Fruit fly (Drosophila melanogaster) whole organism, embryonic: ENCODE measurements around the gene CG32280.

Source experiments
- Atf3 ChIP-seq: fragments of 200-800 bp; sonication (Bioruptor generic); optimal IDR thresholded peaks from 3 replicates; lab custom pipeline; 2016; ENCODE audit warnings: missing biosample characterization, missing genetic modification characterization
- BtbVII ChIP-seq: fragments of 200-800 bp; sonication (Bioruptor generic); optimal IDR thresholded peaks from 3 replicates; lab custom pipeline; 2017; ENCODE audit warnings: missing biosample characterization, mild to moderate bottlenecking, missing genetic modification characterization
- CG10274 ChIP-seq: fragments of 200-800 bp; sonication (Bioruptor generic); optimal IDR thresholded peaks from 3 replicates; lab custom pipeline; 2017; ENCODE audit warnings: missing biosample characterization, mild to moderate bottlenecking, missing genetic modification characterization
- CG10321 ChIP-seq: fragments of 200-800 bp; sonication (Bioruptor generic); IDR thresholded peaks from 2 replicates; pipeline ENCODE4 v1.3.6; 2022; ENCODE audit warnings: missing biosample characterization, missing genetic modification characterization
- CG11723 ChIP-seq: fragments of 200-800 bp; sonication (Bioruptor generic); optimal IDR thresholded peaks from 2 replicates; lab custom pipeline; 2017; ENCODE audit warnings: missing biosample characterization, mild to moderate bottlenecking, missing genetic modification characterization
- CG1233 ChIP-seq: fragments of 200-800 bp; sonication (Bioruptor generic); optimal IDR thresholded peaks from 4 replicates; lab custom pipeline; 2018; ENCODE audit warnings: missing biosample characterization, mild to moderate bottlenecking, missing genetic modification characterization
- CG12391 ChIP-seq: fragments of 200-800 bp; sonication (Bioruptor generic); optimal IDR thresholded peaks from 3 replicates; lab custom pipeline; 2018; ENCODE audit warnings: missing biosample characterization, mild to moderate bottlenecking, missing genetic modification characterization, moderate library complexity
- CG13123 ChIP-seq: fragments of 200-800 bp; sonication (Bioruptor generic); optimal IDR thresholded peaks from 2 replicates; lab custom pipeline; 2016; ENCODE audit warnings: missing biosample characterization, missing genetic modification characterization
- CG17328 ChIP-seq: fragments of 200-800 bp; sonication (Bioruptor generic); IDR thresholded peaks from 2 replicates; pipeline ENCODE4 v1.3.6; 2022; ENCODE audit warnings: missing biosample characterization, missing genetic modification characterization
- CG17912 ChIP-seq: fragments of 200-800 bp; sonication (Bioruptor generic); optimal IDR thresholded peaks from 2 replicates; lab custom pipeline; 2018; ENCODE audit warnings: missing biosample characterization, mild to moderate bottlenecking, missing genetic modification characterization
- CG2120 ChIP-seq: fragments of 200-800 bp; sonication (Bioruptor generic); optimal IDR thresholded peaks from 3 replicates; lab custom pipeline; 2016; ENCODE audit warnings: missing biosample characterization, missing genetic modification characterization
- CG2129 ChIP-seq: fragments of 200-800 bp; sonication (Bioruptor generic); IDR thresholded peaks from 2 replicates; pipeline ENCODE4 v1.3.6; 2022; ENCODE audit warnings: missing biosample characterization, missing genetic modification characterization; ENCODE audit not compliant: partially characterized antibody
- CG2202 ChIP-seq: fragments of 200-800 bp; sonication (Bioruptor generic); optimal IDR thresholded peaks from 2 replicates; lab custom pipeline; 2018; ENCODE audit warnings: missing biosample characterization, mild to moderate bottlenecking, missing genetic modification characterization
- CG33213 ChIP-seq: fragments of 200-800 bp; sonication (Bioruptor generic); optimal IDR thresholded peaks from 3 replicates; lab custom pipeline; 2016; ENCODE audit warnings: missing biosample characterization, missing genetic modification characterization
- CG33557 ChIP-seq: fragments of 200-800 bp; sonication (Bioruptor generic); optimal IDR thresholded peaks from 2 replicates; lab custom pipeline; 2019; ENCODE audit warnings: missing biosample characterization, mild to moderate bottlenecking, missing genetic modification characterization, moderate library complexity
- CG34224 ChIP-seq: fragments of 200-800 bp; sonication (Bioruptor generic); IDR thresholded peaks from 3 replicates; pipeline ENCODE4 v1.3.6; 2022; ENCODE audit warnings: missing biosample characterization, missing genetic modification characterization; ENCODE audit not compliant: partially characterized antibody
- CG4820 ChIP-seq: fragments of 200-800 bp; sonication (Bioruptor generic); optimal IDR thresholded peaks from 3 replicates; lab custom pipeline; 2016; ENCODE audit warnings: missing biosample characterization, missing genetic modification characterization
- CG6654 ChIP-seq: fragments of 200-800 bp; sonication (Bioruptor generic); optimal IDR thresholded peaks from 2 replicates; lab custom pipeline; 2017; ENCODE audit warnings: missing biosample characterization, mild to moderate bottlenecking, missing genetic modification characterization
- CG6765 ChIP-seq: fragments of 200-800 bp; sonication (Bioruptor generic); optimal IDR thresholded peaks from 3 replicates; lab custom pipeline; 2017; ENCODE audit warnings: missing biosample characterization, mild to moderate bottlenecking, missing genetic modification characterization
- CG9609 ChIP-seq: fragments of 200-800 bp; sonication (Bioruptor generic); optimal IDR thresholded peaks from 3 replicates; lab custom pipeline; 2016; ENCODE audit warnings: missing biosample characterization, missing genetic modification characterization
- D19B ChIP-seq: fragments of 200-800 bp; sonication (Bioruptor generic); optimal IDR thresholded peaks from 2 replicates; lab custom pipeline; 2017; ENCODE audit warnings: missing biosample characterization, mild to moderate bottlenecking, missing genetic modification characterization
- Dp ChIP-seq: fragments of 200-800 bp; sonication (Bioruptor generic); optimal IDR thresholded peaks from 2 replicates; lab custom pipeline; 2018; ENCODE audit warnings: missing biosample characterization, mild to moderate bottlenecking, missing genetic modification characterization, moderate library complexity
- ERR ChIP-seq: fragments of 200-800 bp; sonication (Bioruptor generic); optimal IDR thresholded peaks from 2 replicates; lab custom pipeline; 2016; ENCODE audit warnings: missing biosample characterization, missing genetic modification characterization
- Eip74EF ChIP-seq, 2 experiments: fragments of 200-800 bp in 1 of 2; fragments of >200 bp in 1 of 2; sonication (Bioruptor generic) in 1 of 2; optimal IDR thresholded peaks; 2 replicates each; lab custom pipeline; 2017 to 2019; ENCODE audit warnings: missing biosample characterization in 2 of 2, missing genetic modification characterization in 2 of 2, mild to moderate bottlenecking in 1 of 2, moderate library complexity in 1 of 2
- Ets65A ChIP-seq: fragments of 200-800 bp; sonication (Bioruptor generic); peaks from one replicate; lab custom pipeline; 2016; ENCODE audit warnings: missing biosample characterization, missing genetic modification characterization
- Gsc ChIP-seq: fragments of 200-800 bp; sonication (Bioruptor generic); IDR thresholded peaks from 2 replicates; pipeline ENCODE4 v1.3.6; 2022; ENCODE audit warnings: missing biosample characterization, missing genetic modification characterization
- HHEX ChIP-seq: fragments of 200-800 bp; sonication (Bioruptor generic); optimal IDR thresholded peaks from 3 replicates; lab custom pipeline; 2017; ENCODE audit warnings: missing biosample characterization, mild to moderate bottlenecking, missing genetic modification characterization, missing genetic modification reagents
- MBD-R2 ChIP-seq: fragments of 200-800 bp; sonication (Bioruptor generic); IDR thresholded peaks from 2 replicates; pipeline ENCODE4 v1.3.6; 2022; ENCODE audit warnings: missing biosample characterization, missing genetic modification characterization
- Nf-YA ChIP-seq: fragments of 200-800 bp; sonication (Bioruptor generic); IDR thresholded peaks from 2 replicates; pipeline ENCODE4 v1.3.6; 2022; ENCODE audit warnings: missing biosample characterization, missing genetic modification characterization
- Sox102F ChIP-seq: fragments of 200-800 bp; sonication (Bioruptor generic); optimal IDR thresholded peaks from 2 replicates; lab custom pipeline; 2018; ENCODE audit warnings: missing biosample characterization, mild to moderate bottlenecking, missing genetic modification characterization, moderate library complexity
- Spps ChIP-seq: fragments of 200-800 bp; sonication (Bioruptor generic); optimal IDR thresholded peaks from 2 replicates; lab custom pipeline; 2018; ENCODE audit warnings: missing biosample characterization, mild to moderate bottlenecking, missing genetic modification characterization
- Stat92E ChIP-seq, 3 experiments: fragments of >200 bp in 2 of 3; fragments of 200-800 bp in 1 of 3; sonication (Bioruptor generic) in 1 of 3; optimal IDR thresholded peaks; 2 replicates each; lab custom pipeline; 2017 to 2019; ENCODE audit warnings: missing biosample characterization in 3 of 3, missing genetic modification characterization in 3 of 3, mild to moderate bottlenecking in 1 of 3, moderate library complexity in 1 of 3
- al ChIP-seq: fragments of 200-800 bp; sonication (Bioruptor generic); IDR thresholded peaks from 2 replicates; pipeline ENCODE4 v1.3.6; 2022; ENCODE audit warnings: missing biosample characterization, missing genetic modification characterization
- aop ChIP-seq: fragments of 200-800 bp; sonication (Bioruptor generic); IDR thresholded peaks from 2 replicates; pipeline ENCODE4 v1.3.6; 2022; ENCODE audit warnings: missing biosample characterization, missing genetic modification characterization
- bigmax ChIP-seq: fragments of 200-800 bp; sonication (Bioruptor generic); optimal IDR thresholded peaks from 2 replicates; lab custom pipeline; 2018; ENCODE audit warnings: missing biosample characterization, mild to moderate bottlenecking, missing genetic modification characterization
- crol ChIP-seq: fragments of 200-800 bp; sonication (Bioruptor generic); IDR thresholded peaks from 2 replicates; pipeline ENCODE4 v1.3.6; 2022; ENCODE audit warnings: missing biosample characterization, missing genetic modification characterization
- emc ChIP-seq: fragments of 200-800 bp; sonication (Bioruptor generic); optimal IDR thresholded peaks from 2 replicates; lab custom pipeline; 2016; ENCODE audit warnings: missing biosample characterization, missing genetic modification characterization
- esg ChIP-seq: fragments of 200-800 bp; sonication (Bioruptor generic); conservative IDR thresholded peaks from 2 replicates; pipeline ENCODE4 v1.3.6; 2022; ENCODE audit warnings: missing biosample characterization, missing genetic modification characterization
- fd3F ChIP-seq: fragments of 200-800 bp; sonication (Bioruptor generic); optimal IDR thresholded peaks from 2 replicates; lab custom pipeline; 2018; ENCODE audit warnings: missing biosample characterization, mild to moderate bottlenecking, missing genetic modification characterization, moderate library complexity
- fu2 ChIP-seq: fragments of 200-800 bp; sonication (Bioruptor generic); optimal IDR thresholded peaks from 2 replicates; lab custom pipeline; 2016; ENCODE audit warnings: missing biosample characterization, missing genetic modification characterization
- gcm ChIP-seq: fragments of 200-800 bp; sonication (Bioruptor generic); optimal IDR thresholded peaks from 2 replicates; lab custom pipeline; 2019; ENCODE audit warnings: missing biosample characterization, mild to moderate bottlenecking, missing genetic modification characterization, moderate library complexity
- jigr1 ChIP-seq: fragments of 200-800 bp; sonication (Bioruptor generic); IDR thresholded peaks from 3 replicates; pipeline ENCODE4 v1.3.6; 2022; ENCODE audit warnings: missing biosample characterization, missing genetic modification characterization
- kay ChIP-seq: fragments of 200-800 bp; sonication (Bioruptor generic); optimal IDR thresholded peaks from 2 replicates; lab custom pipeline; 2016; ENCODE audit warnings: missing biosample characterization, missing genetic modification characterization
- klu ChIP-seq: fragments of 200-800 bp; sonication (Bioruptor generic); IDR thresholded peaks from 2 replicates; pipeline ENCODE4 v1.3.6; 2022; ENCODE audit warnings: missing biosample characterization, missing genetic modification characterization
- org-1 ChIP-seq: fragments of 200-800 bp; sonication (Bioruptor generic); optimal IDR thresholded peaks from 2 replicates; lab custom pipeline; 2017; ENCODE audit warnings: missing biosample characterization, missing genetic modification characterization
- otp ChIP-seq: fragments of 200-800 bp; sonication (Bioruptor generic); IDR thresholded peaks from 3 replicates; pipeline ENCODE4, ENCODE4 v1.3.6; 2022; ENCODE audit warnings: missing biosample characterization, missing genetic modification characterization
- pita ChIP-seq: fragments of 200-800 bp; sonication (Bioruptor generic); optimal IDR thresholded peaks from 2 replicates; lab custom pipeline; 2017; ENCODE audit warnings: missing biosample characterization, mild to moderate bottlenecking, missing genetic modification characterization
- ro ChIP-seq: fragments of 200-800 bp; sonication (Bioruptor generic); IDR thresholded peaks from 2 replicates; pipeline ENCODE4 v1.3.6; 2022; ENCODE audit warnings: missing biosample characterization, missing genetic modification characterization
- sens ChIP-seq: fragments of 200-800 bp; sonication (Bioruptor generic); peaks from one replicate; lab custom pipeline; 2016; ENCODE audit warnings: missing biosample characterization, missing genetic modification characterization
- sim ChIP-seq: fragments of 200-800 bp; sonication (Bioruptor generic); IDR thresholded peaks from 2 replicates; pipeline ENCODE4 v1.3.6; 2022; ENCODE audit warnings: missing biosample characterization, missing genetic modification characterization
- twi ChIP-seq: fragments of 200-800 bp; optimal IDR thresholded peaks from 2 replicates; lab custom pipeline; 2019; ENCODE audit warnings: missing biosample characterization, mild to moderate bottlenecking, missing genetic modification characterization, moderate library complexity

The CG32280 gene

DNA sequence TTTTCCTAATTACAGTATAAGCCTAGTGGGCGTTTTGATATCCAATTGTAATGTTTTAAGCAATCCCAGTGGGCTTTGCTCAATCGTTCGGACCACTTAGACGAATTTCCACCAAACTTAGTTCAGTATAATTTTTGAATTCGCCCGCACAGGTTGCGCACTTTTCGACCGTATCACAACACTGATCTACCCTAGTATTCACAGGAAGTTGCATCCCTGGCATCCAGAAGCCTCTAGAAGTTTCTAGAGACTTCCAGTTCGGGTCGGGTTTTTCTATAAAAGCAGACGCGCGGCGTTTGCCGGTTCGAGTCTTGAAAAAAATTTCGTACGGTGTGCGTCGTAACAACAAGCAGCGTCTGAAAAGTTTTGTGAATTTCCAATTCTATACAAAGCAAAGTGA, 27.9 kb downstream of the CG32280 start, which contains the start of gene Hsp83 (continued):
- TF ChIP-seq Dp (GFP tag; lab: Kevin White, UChicago) (peak; percentile 94), crol (GFP tag; lab: Robert Waterston, UW) (peak; percentile 54; the same call in 1 of the 2 replicates), al (GFP tag; lab: Robert Waterston, UW) (peak; percentile 70), CG2129 (no peak), twi (tag; lab: Kevin White, UChicago) (peak; percentile 76), CG17912 (GFP tag; lab: Kevin White, UChicago) (peak; percentile 99), CG4820 (GFP tag; lab: Kevin White, UChicago) (peak; percentile 76), CG33557 (peak; percentile 95), CG13123 (peak; percentile 77), CG11723 (GFP tag; lab: Kevin White, UChicago) (peak; percentile 98), org-1 (GFP tag; lab: Kevin White, UChicago) (peak; percentile 95), D19B (GFP tag; lab: Kevin White, UChicago) (peak; percentile 87), bigmax (peak; percentile 91), Stat92E (GFP tag; optimal IDR thresholded peaks at IDR 0.05; lab: Kevin White, UChicago) (peak in 1 of 3 experiments; percentile 84), sim (GFP tag; lab: Robert Waterston, UW) (peak; percentile 92), Eip74EF (GFP tag; optimal IDR thresholded peaks at IDR 0.05; lab: Kevin White, UChicago) (peak in 1 of 2 experiments; percentile 88), CG6654 (peak; percentile 84), CG33213 (peak; percentile 98), CG10321 (peak; percentile 77), CG17328 (GFP tag; lab: Robert Waterston, UW) (peak; percentile 96), BtbVII (GFP tag; lab: Kevin White, UChicago) (peak; percentile 99), ERR (GFP tag; lab: Kevin White, UChicago) (peak; percentile 84), Atf3 (GFP tag; lab: Kevin White, UChicago) (peak; percentile 91), sens (GFP tag; lab: Kevin White, UChicago) (peak; percentile 97), CG2202 (peak; percentile 94), HHEX (GFP tag; lab: Kevin White, UChicago) (peak; percentile 99), CG1233 (GFP tag; lab: Kevin White, UChicago) (peak; percentile 98), CG2120 (GFP tag; lab: Kevin White, UChicago) (peak; percentile 86), esg (peak; percentile 63), MBD-R2 (GFP tag; lab: Robert Waterston, UW) (peak; percentile 55; the same call in 1 of the 2 replicates), fd3F (peak; percentile 86), CG9609 (GFP tag; lab: Kevin White, UChicago) (peak; percentile 88), Sox102F (GFP tag; lab: Kevin White, UChicago) (no peak), klu (peak; percentile 63; the same call in 1 of the 2 replicates), CG34224 (GFP tag; lab: Robert Waterston, UW) (no peak; the same call in 1 of the 3 replicates), gcm (GFP tag; lab: Kevin White, UChicago) (peak; percentile 98), Ets65A (GFP tag; lab: Kevin White, UChicago) (peak; percentile 99), kay (GFP tag; lab: Kevin White, UChicago) (peak; percentile 63), Gsc (GFP tag; lab: Robert Waterston, UW) (no peak), emc (GFP tag; lab: Kevin White, UChicago) (peak; percentile 90), CG12391 (tag; lab: Kevin White, UChicago) (peak; percentile 95), Spps (tag; lab: Kevin White, UChicago) (peak; percentile 80), otp (GFP tag; lab: Robert Waterston, UW) (peak; percentile 98), fu2 (GFP tag; lab: Kevin White, UChicago) (peak; percentile 86), jigr1 (GFP tag; lab: Robert Waterston, UW) (no peak), Nf-YA (GFP tag; lab: Robert Waterston, UW) (peak; percentile 92), CG10274 (GFP tag; lab: Kevin White, UChicago) (peak; percentile 93), ro (GFP tag; lab: Robert Waterston, UW) (peak; percentile 40; the same call in 1 of the 2 replicates), aop (GFP tag; lab: Robert Waterston, UW) (0 out of 2 replicates have a peak, but pooled peaks have one; percentile 41), CG6765 (GFP tag; lab: Kevin White, UChicago) (peak; percentile 100), pita (GFP tag; lab: Kevin White, UChicago) (peak; percentile 6)
